Worm (Caenorhabditis elegans) whole organism, young adult: ENCODE results near the gene shc-3.
A peak's percentile ranks its signal among the peaks of the same experiment; 100 is the strongest.

Experiments
- B0035.1 ChIP-seq: sonication (generic microtip); optimal IDR thresholded peaks from 2 replicates; lab custom pipeline; 2016; ENCODE audit warnings: missing genetic modification characterization, mild to moderate bottlenecking, missing compliant biosample characterization, missing genotype, missing genetic modification reagents
- B0261.1 ChIP-seq: sonication (generic microtip); optimal IDR thresholded peaks from 2 replicates; lab custom pipeline; 2016; ENCODE audit warnings: mild to moderate bottlenecking, missing genetic modification characterization, moderate library complexity, missing compliant biosample characterization
- B0336.3 ChIP-seq: fragments of 200-800 bp; sonication (Bioruptor generic); IDR thresholded peaks from 2 replicates; pipeline ENCODE4 v1.3.6; 2022; ENCODE audit warnings: missing genetic modification characterization, missing compliant biosample characterization
- F23B12.7 ChIP-seq: sonication (generic microtip); optimal IDR thresholded peaks from 2 replicates; lab custom pipeline; 2017; ENCODE audit warnings: missing genetic modification characterization, mild to moderate bottlenecking, missing compliant biosample characterization, antibody characterized with exemption, moderate library complexity; ENCODE audit not compliant: insufficient read depth
- F37B4.10 ChIP-seq: fragments of 200-800 bp; sonication (Bioruptor generic); IDR thresholded peaks from 2 replicates; pipeline ENCODE4 v1.3.6; 2022; ENCODE audit warnings: missing genetic modification characterization, missing compliant biosample characterization
- F39B2.1 ChIP-seq: fragments of 200-800 bp; sonication (Bioruptor generic); IDR thresholded peaks from 2 replicates; pipeline ENCODE4 v1.3.6; 2022; ENCODE audit warnings: missing genetic modification reagents, missing genetic modification characterization, missing compliant biosample characterization
- F49E8.2 ChIP-seq: sonication (generic microtip); optimal IDR thresholded peaks from 3 replicates; lab custom pipeline; 2017; ENCODE audit warnings: missing genetic modification characterization, mild to moderate bottlenecking, missing compliant biosample characterization, antibody characterized with exemption, moderate library complexity; ENCODE audit not compliant: insufficient read depth
- F57A8.1 ChIP-seq: fragments of 200-800 bp; sonication (Bioruptor generic); optimal IDR thresholded peaks from 2 replicates; lab custom pipeline; 2018; ENCODE audit warnings: mild to moderate bottlenecking, missing genetic modification characterization, moderate library complexity, missing compliant biosample characterization
- K11D2.4 ChIP-seq: fragments of 200-800 bp; sonication (Bioruptor generic); IDR thresholded peaks from 2 replicates; pipeline ENCODE4 v1.3.6; 2022; ENCODE audit warnings: missing genetic modification reagents, missing genetic modification characterization, missing compliant biosample characterization
- T07F8.4 ChIP-seq: sonication (generic microtip); optimal IDR thresholded peaks from 2 replicates; lab custom pipeline; 2016; ENCODE audit warnings: mild to moderate bottlenecking, missing genetic modification characterization, moderate library complexity, missing compliant biosample characterization
- Y67H2A.10 ChIP-seq: fragments of 200-800 bp; sonication (Bioruptor generic); conservative IDR thresholded peaks from 2 replicates; pipeline ENCODE4 v1.3.6; 2022; ENCODE audit warnings: missing genetic modification reagents, missing genetic modification characterization, missing compliant biosample characterization
- Y95B8A.8 ChIP-seq: fragments of 200-800 bp; sonication (Bioruptor generic); IDR thresholded peaks from 2 replicates; pipeline ENCODE4 v1.3.6; 2022; ENCODE audit warnings: missing genetic modification reagents, missing genetic modification characterization, missing compliant biosample characterization
- akir-1 ChIP-seq: fragments of 200-800 bp; sonication (Bioruptor generic); optimal IDR thresholded peaks from 2 replicates; lab custom pipeline; 2018; ENCODE audit warnings: mild to moderate bottlenecking, missing genetic modification characterization, moderate library complexity, missing compliant biosample characterization
- ama-1 ChIP-seq, 3 experiments: fragments of 150-350 bp in 1 of 3; sonication (generic microtip) in 2 of 3; optimal IDR thresholded peaks; 2 replicates each; lab custom pipeline; 2014 to 2018; ENCODE audit warnings: missing biosample characterization in 2 of 3, missing genetic modification characterization in 2 of 3, missing genetic modification reagents in 2 of 3
- atf-7 ChIP-seq: sonication (generic microtip); optimal IDR thresholded peaks from 2 replicates; lab custom pipeline; 2017; ENCODE audit warnings: mild to moderate bottlenecking, missing genetic modification characterization, missing compliant biosample characterization
- athp-1 ChIP-seq: sonication (generic microtip); optimal IDR thresholded peaks from 2 replicates; lab custom pipeline; 2017; ENCODE audit warnings: mild to moderate bottlenecking, missing genetic modification characterization, missing compliant biosample characterization
- bed-1 ChIP-seq: fragments of 200-800 bp; sonication (Bioruptor generic); IDR thresholded peaks from 2 replicates; pipeline ENCODE4 v1.3.6; 2022; ENCODE audit warnings: missing genetic modification reagents, missing genetic modification characterization, missing compliant biosample characterization
- ccch-3 ChIP-seq: fragments of 200-800 bp; sonication (Bioruptor generic); optimal IDR thresholded peaks from 2 replicates; lab custom pipeline; 2018; ENCODE audit warnings: mild to moderate bottlenecking, missing genetic modification characterization, missing compliant biosample characterization
- cebp-1 ChIP-seq, 2 experiments: fragments of 200-800 bp in 1 of 2; sonication (Bioruptor generic) in 1 of 2; sonication (generic microtip) in 1 of 2; IDR thresholded peaks in 1 of 2; optimal IDR thresholded peaks in 1 of 2; 2 replicates each; pipeline versions ENCODE4 v1.3.6 to Lab custom; 2017 to 2022; ENCODE audit warnings: missing compliant biosample characterization in 2 of 2, missing genetic modification characterization in 2 of 2, mild to moderate bottlenecking in 1 of 2, missing genetic modification reagents in 1 of 2, moderate library complexity in 1 of 2
- cebp-2 ChIP-seq: fragments of 200-800 bp; sonication (Bioruptor generic); IDR thresholded peaks from 2 replicates; pipeline ENCODE4 v1.3.6; 2022; ENCODE audit warnings: missing genetic modification characterization, missing compliant biosample characterization
- dox-1 ChIP-seq: fragments of 200-800 bp; sonication (Bioruptor generic); IDR thresholded peaks from 2 replicates; pipeline ENCODE4 v1.3.6; 2022; ENCODE audit warnings: missing genetic modification reagents, missing genetic modification characterization, missing compliant biosample characterization
- dpl-1 ChIP-seq: fragments of 150-350 bp; optimal IDR thresholded peaks from 2 replicates; lab custom pipeline; 2014; ENCODE audit warnings: missing biosample characterization, missing genetic modification reagents, missing genetic modification characterization
- egrh-3 ChIP-seq: fragments of 200-800 bp; sonication (Bioruptor generic); IDR thresholded peaks from 2 replicates; pipeline ENCODE4 v1.3.6; 2022; ENCODE audit warnings: missing genetic modification reagents, missing genetic modification characterization, missing compliant biosample characterization
- ekl-4 ChIP-seq: fragments of 200-800 bp; sonication (Bioruptor generic); IDR thresholded peaks from 2 replicates; pipeline ENCODE4 v1.3.6; 2022; ENCODE audit warnings: missing genetic modification reagents, missing genetic modification characterization, missing compliant biosample characterization
- fkh-3 ChIP-seq: sonication (generic microtip); optimal IDR thresholded peaks from 2 replicates; lab custom pipeline; 2016; ENCODE audit warnings: mild to moderate bottlenecking, missing genetic modification characterization, missing compliant biosample characterization
- hlh-12 ChIP-seq: sonication (generic microtip); optimal IDR thresholded peaks from 2 replicates; lab custom pipeline; 2016; ENCODE audit warnings: missing genetic modification characterization, missing compliant biosample characterization
- hsf-1 ChIP-seq: fragments of 200-800 bp; sonication (Bioruptor generic); IDR thresholded peaks from 2 replicates; pipeline ENCODE4 v1.3.6; 2022; ENCODE audit warnings: missing genetic modification reagents, missing genetic modification characterization, missing compliant biosample characterization
- lin-26 ChIP-seq: fragments of 200-800 bp; sonication (Bioruptor generic); IDR thresholded peaks from 2 replicates; pipeline ENCODE4 v1.3.6; 2022; ENCODE audit warnings: missing genetic modification reagents, missing genetic modification characterization, missing compliant biosample characterization
- lin-54 ChIP-seq: fragments of 200-800 bp; sonication (Bioruptor generic); optimal IDR thresholded peaks from 2 replicates; lab custom pipeline; 2018; ENCODE audit warnings: mild to moderate bottlenecking, missing genetic modification characterization, missing compliant biosample characterization
- madf-10 ChIP-seq: sonication (generic microtip); optimal IDR thresholded peaks from 2 replicates; lab custom pipeline; 2016; ENCODE audit warnings: mild to moderate bottlenecking, missing genetic modification characterization, missing compliant biosample characterization
- madf-8 ChIP-seq: fragments of 200-800 bp; sonication (Bioruptor generic); conservative IDR thresholded peaks from 2 replicates; pipeline ENCODE4 v1.3.6; 2022; ENCODE audit warnings: missing genetic modification reagents, missing genetic modification characterization, missing compliant biosample characterization
- mcd-1 ChIP-seq: fragments of 200-800 bp; sonication (Bioruptor generic); IDR thresholded peaks from 2 replicates; pipeline ENCODE4 v1.3.6; 2022; ENCODE audit warnings: missing genetic modification reagents, missing genetic modification characterization, missing compliant biosample characterization
- mel-28 ChIP-seq: sonication (generic microtip); optimal IDR thresholded peaks from 2 replicates; lab custom pipeline; 2016; ENCODE audit warnings: borderline replicate concordance, mild to moderate bottlenecking, missing genetic modification characterization, missing compliant biosample characterization
- nfya-2 ChIP-seq: fragments of 200-800 bp; sonication (Bioruptor generic); IDR thresholded peaks from 2 replicates; pipeline ENCODE4 v1.3.6; 2022; ENCODE audit warnings: missing genetic modification reagents, missing genetic modification characterization, missing compliant biosample characterization
- nfyb-1 ChIP-seq: fragments of 200-800 bp; sonication (Bioruptor generic); IDR thresholded peaks from 2 replicates; pipeline ENCODE4 v1.3.6; 2022; ENCODE audit warnings: missing genetic modification reagents, missing genetic modification characterization, missing compliant biosample characterization
- nhr-80 ChIP-seq: sonication (generic microtip); optimal IDR thresholded peaks from 2 replicates; lab custom pipeline; 2016; ENCODE audit warnings: missing genetic modification characterization, missing compliant biosample characterization
- nhr-90 ChIP-seq: sonication (generic microtip); optimal IDR thresholded peaks from 2 replicates; lab custom pipeline; 2016; ENCODE audit warnings: missing genotype, mild to moderate bottlenecking, missing genetic modification characterization, missing compliant biosample characterization
- repo-1 ChIP-seq: sonication (generic microtip); optimal IDR thresholded peaks from 2 replicates; lab custom pipeline; 2017; ENCODE audit warnings: mild to moderate bottlenecking, missing genetic modification characterization, missing compliant biosample characterization
- sdz-38 ChIP-seq: sonication (generic microtip); optimal IDR thresholded peaks from 2 replicates; lab custom pipeline; 2016; ENCODE audit warnings: missing genotype, missing genetic modification characterization, missing compliant biosample characterization
- sea-2 ChIP-seq: fragments of 200-800 bp; sonication (Bioruptor generic); IDR thresholded peaks from 2 replicates; pipeline ENCODE4 v1.3.6; 2022; ENCODE audit warnings: missing genetic modification characterization, missing compliant biosample characterization
- snpc-1.3 ChIP-seq: sonication (generic microtip); optimal IDR thresholded peaks from 2 replicates; lab custom pipeline; 2017; ENCODE audit warnings: missing genetic modification characterization, mild to moderate bottlenecking, missing compliant biosample characterization, antibody characterized with exemption, moderate library complexity, missing genotype, missing genetic modification reagents; ENCODE audit not compliant: insufficient read depth
- snpc-4 ChIP-seq, 5 experiments: fragments of 150-350 bp in 1 of 5; sonication (generic microtip) in 4 of 5; optimal IDR thresholded peaks; 2 replicates each; lab custom pipeline; 2014 to 2018; ENCODE audit warnings: missing genetic modification characterization in 5 of 5, missing biosample characterization in 3 of 5, antibody characterized with exemption in 2 of 5, mild to moderate bottlenecking in 2 of 5, missing compliant biosample characterization in 2 of 5, missing genotype in 2 of 5, moderate library complexity in 2 of 5, missing genetic modification reagents in 1 of 5
- sptf-2 ChIP-seq: fragments of 200-800 bp; sonication (Bioruptor generic); optimal IDR thresholded peaks from 2 replicates; lab custom pipeline; 2018; ENCODE audit warnings: mild to moderate bottlenecking, missing genetic modification characterization, missing compliant biosample characterization
- tbp1 ChIP-seq: fragments of 200-800 bp; sonication (Bioruptor generic); optimal IDR thresholded peaks from 2 replicates; lab custom pipeline; 2018; ENCODE audit warnings: mild to moderate bottlenecking, missing genetic modification characterization, missing compliant biosample characterization
- xnd-1 ChIP-seq: sonication (generic microtip); optimal IDR thresholded peaks from 2 replicates; lab custom pipeline; 2016; ENCODE audit warnings: missing genotype, missing genetic modification reagents, missing genetic modification characterization, missing compliant biosample characterization
- zfh-2 ChIP-seq: fragments of 200-800 bp; sonication (Bioruptor generic); conservative IDR thresholded peaks from 2 replicates; pipeline ENCODE4 v1.3.6; 2022; ENCODE audit warnings: missing genetic modification reagents, missing genetic modification characterization, missing compliant biosample characterization
- zim-3 ChIP-seq: sonication (generic microtip); optimal IDR thresholded peaks from 2 replicates; lab custom pipeline; 2017; ENCODE audit warnings: mild to moderate bottlenecking, missing genetic modification characterization, moderate library complexity, missing compliant biosample characterization
- ztf-6 ChIP-seq: fragments of 200-800 bp; sonication (Bioruptor generic); IDR thresholded peaks from 2 replicates; pipeline ENCODE4 v1.3.6; 2022; ENCODE audit warnings: missing genetic modification reagents, missing genetic modification characterization, missing compliant biosample characterization

Gene shc-3

ce11 chrX:13675444-13675843, 41.9 kb upstream of the shc-3 start (continued):
- no peak for TF ChIP-seq ama-1 (optimal IDR thresholded peaks at IDR 0.05; lab: Kevin White, UChicago)
- TF ChIP-seq ama-1 (GFP tag; optimal IDR thresholded peaks at IDR 0.05; lab: Kevin White, UChicago): no peak
- peak; percentile 82 for TF ChIP-seq dox-1 (GFP tag; lab: Robert Waterston, UW)
- no peak for TF ChIP-seq Y95B8A.8
- no peak for TF ChIP-seq F23B12.7 (tag; lab: Kevin White, UChicago)
- no peak for TF ChIP-seq bed-1 (GFP tag; lab: Robert Waterston, UW)
- TF ChIP-seq mel-28 (tag; lab: Kevin White, UChicago): no peak
- no peak for TF ChIP-seq madf-10 (tag; lab: Kevin White, UChicago)
- no peak for TF ChIP-seq F49E8.2 (tag; lab: Kevin White, UChicago)
- TF ChIP-seq sea-2: no peak
- no peak for TF ChIP-seq snpc-4 (GFP tag; optimal IDR thresholded peaks at IDR 0.05; lab: Kevin White, UChicago)
- no peak for TF ChIP-seq snpc-4 (tag; optimal IDR thresholded peaks at IDR 0.05; lab: Kevin White, UChicago)
- TF ChIP-seq zfh-2 (GFP tag; lab: Robert Waterston, UW): peak; percentile 88
- TF ChIP-seq repo-1 (tag; lab: Kevin White, UChicago): no peak
- TF ChIP-seq K11D2.4 (GFP tag; lab: Robert Waterston, UW): no peak
- no peak for TF ChIP-seq sptf-2
- TF ChIP-seq ccch-3 (GFP tag; lab: Kevin White, UChicago): no peak
- TF ChIP-seq ztf-6 (GFP tag; lab: Robert Waterston, UW): no peak
- no peak for TF ChIP-seq nfyb-1 (GFP tag; lab: Robert Waterston, UW)
- peak; percentile 28 for TF ChIP-seq tbp1 (GFP tag; lab: Kevin White, UChicago)
- TF ChIP-seq madf-8 (GFP tag; lab: Robert Waterston, UW): no peak
- no peak for TF ChIP-seq zim-3
- no peak for TF ChIP-seq hsf-1 (GFP tag; lab: Robert Waterston, UW)
- no peak for TF ChIP-seq lin-54
- TF ChIP-seq F37B4.10 (GFP tag; lab: Robert Waterston, UW): no peak
- TF ChIP-seq nfya-2 (GFP tag; lab: Robert Waterston, UW): no peak
- no peak for TF ChIP-seq sdz-38 (tag; lab: Kevin White, UChicago)
- no peak for TF ChIP-seq hlh-12
- TF ChIP-seq F39B2.1 (GFP tag; lab: Robert Waterston, UW): no peak
- peak; percentile 56; the same call in 1 of the 2 replicates for TF ChIP-seq egrh-3
- TF ChIP-seq athp-1 (tag; lab: Kevin White, UChicago): no peak
- no peak for TF ChIP-seq Y67H2A.10 (GFP tag; lab: Robert Waterston, UW)
- TF ChIP-seq nhr-90: no peak
- TF ChIP-seq fkh-3 (tag; lab: Kevin White, UChicago): no peak
- TF ChIP-seq cebp-2: no peak
- TF ChIP-seq T07F8.4: no peak
- no peak for TF ChIP-seq B0035.1
- no peak for TF ChIP-seq akir-1 (GFP tag; lab: Kevin White, UChicago)
- TF ChIP-seq ekl-4 (GFP tag; lab: Robert Waterston, UW): no peak
- TF ChIP-seq B0261.1 (tag; lab: Kevin White, UChicago): no peak
- no peak for TF ChIP-seq xnd-1
- TF ChIP-seq B0336.3 (GFP tag; lab: Robert Waterston, UW): peak; percentile 58; the same call in 1 of the 2 replicates
- peak; percentile 33 for TF ChIP-seq atf-7
- TF ChIP-seq mcd-1: no peak
- peak; percentile 74 for TF ChIP-seq nhr-80
- TF ChIP-seq lin-26 (GFP tag; lab: Robert Waterston, UW): no peak
- TF ChIP-seq F57A8.1 (GFP tag; lab: Kevin White, UChicago): no peak
- no peak for TF ChIP-seq dpl-1
- peak; percentile 13; the same call in 1 of the 2 replicates for TF ChIP-seq cebp-1 (GFP tag; IDR thresholded peaks at IDR 0.05; lab: Robert Waterston, UW)
- TF ChIP-seq cebp-1 (tag; optimal IDR thresholded peaks at IDR 0.05; lab: Kevin White, UChicago): peak; percentile 13
- TF ChIP-seq snpc-1.3 (tag; lab: Kevin White, UChicago): no peak
